Worm (Caenorhabditis elegans) whole organism, L2 larva: Measurements from ENCODE around the gene sea-2.

ENCODE experiments used
- aly-2 ChIP-seq: fragments of 150-350 bp; optimal IDR thresholded peaks from 2 replicates; lab custom pipeline; 2014; ENCODE audit warnings: missing biosample characterization, missing genetic modification characterization
- ama-1 ChIP-seq: fragments of 150-350 bp; optimal IDR thresholded peaks from 2 replicates; lab custom pipeline; 2018; ENCODE audit warnings: inconsistent platforms
- blmp-1 ChIP-seq: sonication (generic microtip); optimal IDR thresholded peaks from 2 replicates; lab custom pipeline; 2017; ENCODE audit warnings: missing genetic modification characterization, mild to moderate bottlenecking, missing compliant biosample characterization, antibody characterized with exemption, moderate library complexity; ENCODE audit not compliant: insufficient read depth
- ceh-16 ChIP-seq: fragments of 150-350 bp; optimal IDR thresholded peaks from 2 replicates; lab custom pipeline; 2014; ENCODE audit warnings: missing biosample characterization, missing genetic modification characterization
- dmd-4 ChIP-seq: sonication (generic microtip); optimal IDR thresholded peaks from 2 replicates; lab custom pipeline; 2017; ENCODE audit warnings: missing biosample characterization, missing genetic modification characterization
- elt-3 ChIP-seq: sonication (generic microtip); optimal IDR thresholded peaks from 2 replicates; lab custom pipeline; 2017; ENCODE audit warnings: missing biosample characterization, missing genetic modification characterization
- lin-11 ChIP-seq: fragments of 150-350 bp; sonication (generic microtip); optimal IDR thresholded peaks from 2 replicates; lab custom pipeline; 2014; ENCODE audit warnings: missing biosample characterization, missing genetic modification characterization, inconsistent platforms, mixed read lengths
- lsy-2 ChIP-seq, 2 experiments: fragments of 150-350 bp in 1 of 2; sonication (generic microtip) in 1 of 2; optimal IDR thresholded peaks; 2 replicates each; lab custom pipeline; 2014 to 2017; ENCODE audit warnings: missing biosample characterization in 2 of 2, missing genetic modification characterization in 2 of 2
- mdl-1 ChIP-seq, 2 experiments: fragments of 150-350 bp in 1 of 2; sonication (generic microtip) in 1 of 2; optimal IDR thresholded peaks; 2 replicates each; lab custom pipeline; 2017; ENCODE audit warnings: missing biosample characterization in 2 of 2, missing genetic modification characterization in 2 of 2
- nhr-11 ChIP-seq: fragments of 150-350 bp; optimal IDR thresholded peaks from 2 replicates; lab custom pipeline; 2014; ENCODE audit warnings: missing biosample characterization, missing genetic modification characterization
- nhr-12 ChIP-seq: fragments of 150-350 bp; optimal IDR thresholded peaks from 2 replicates; lab custom pipeline; 2014; ENCODE audit warnings: missing biosample characterization, missing genetic modification characterization
- nhr-23 ChIP-seq: fragments of 150-350 bp; optimal IDR thresholded peaks from 2 replicates; lab custom pipeline; 2014; ENCODE audit warnings: missing biosample characterization, missing genetic modification reagents, missing genetic modification characterization
- nhr-237 ChIP-seq: fragments of 150-350 bp; optimal IDR thresholded peaks from 2 replicates; lab custom pipeline; 2014; ENCODE audit warnings: missing biosample characterization, missing genetic modification characterization
- nhr-6 ChIP-seq: fragments of 150-350 bp; optimal IDR thresholded peaks from 2 replicates; lab custom pipeline; 2014; ENCODE audit warnings: missing biosample characterization, missing genetic modification characterization
- sem-4 ChIP-seq: fragments of 150-350 bp; optimal IDR thresholded peaks from 2 replicates; lab custom pipeline; 2014; ENCODE audit warnings: missing biosample characterization, missing genetic modification reagents, missing genetic modification characterization
- sma-9 ChIP-seq, 2 experiments: fragments of 150-350 bp in 1 of 2; sonication (generic microtip) in 1 of 2; optimal IDR thresholded peaks; 2 replicates each; lab custom pipeline; 2014 to 2016; ENCODE audit warnings: missing genetic modification characterization in 2 of 2, mild to moderate bottlenecking in 1 of 2, missing biosample characterization in 1 of 2, missing compliant biosample characterization in 1 of 2, missing genetic modification reagents in 1 of 2, moderate library complexity in 1 of 2
- ztf-1 ChIP-seq: fragments of 200-800 bp; sonication (Bioruptor generic); conservative IDR thresholded peaks from 2 replicates; pipeline ENCODE4 v1.3.6; 2022; ENCODE audit warnings: missing genetic modification characterization, missing compliant biosample characterization

sea-2 gene

DNA sequence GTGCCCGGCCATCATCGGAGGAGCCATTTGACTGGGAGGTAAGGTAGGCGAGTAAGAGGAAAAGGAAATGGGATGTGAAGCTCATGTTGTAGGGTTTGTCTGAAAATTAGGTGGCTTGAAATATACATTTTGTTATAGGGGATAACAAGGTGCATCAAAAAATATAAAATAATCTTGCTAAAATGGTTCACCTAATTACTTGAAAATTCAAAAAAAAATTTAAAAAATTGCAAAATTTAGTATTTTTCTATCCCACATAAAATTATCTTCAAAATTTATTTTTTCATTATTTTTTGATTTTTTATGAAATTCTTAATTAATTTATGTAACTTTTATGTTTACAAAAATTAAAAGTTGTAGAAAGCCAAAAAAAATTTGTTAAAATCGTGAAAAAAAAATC is 68.4 kb downstream of the sea-2 start, which contains the start of gene K07D4.6:
K07D4.6 (minus strand) TSS at position 101 of the 400 bp plus-strand sequence.
- no peak for TF ChIP-seq nhr-11 (tag; lab: Kevin White, UChicago)
- no peak for TF ChIP-seq ceh-16 (tag; lab: Kevin White, UChicago)
- TF ChIP-seq ztf-1, result no peak
- TF ChIP-seq mdl-1 (tag; optimal IDR thresholded peaks at IDR 0.05; lab: Kevin White, UChicago), result no peak
- TF ChIP-seq nhr-23 (tag; lab: Kevin White, UChicago), result no peak
- no peak for TF ChIP-seq aly-2
- TF ChIP-seq lsy-2 (tag; optimal IDR thresholded peaks at IDR 0.05; lab: Kevin White, UChicago), result no peak
- no peak for TF ChIP-seq sma-9 (GFP tag; optimal IDR thresholded peaks at IDR 0.05; lab: Kevin White, UChicago)
- no peak for TF ChIP-seq sma-9 (tag; optimal IDR thresholded peaks at IDR 0.05; lab: Kevin White, UChicago)
- TF ChIP-seq dmd-4 (tag; lab: Kevin White, UChicago), result no peak
- TF ChIP-seq sem-4 (tag; lab: Kevin White, UChicago), result no peak
- TF ChIP-seq nhr-237 (tag; lab: Kevin White, UChicago), result no peak
- TF ChIP-seq lin-11 (tag; lab: Kevin White, UChicago), result no peak
- TF ChIP-seq ama-1 (lab: Kevin White, UChicago), result no peak
- TF ChIP-seq nhr-6 (tag; lab: Kevin White, UChicago), result no peak
- TF ChIP-seq blmp-1 (tag; lab: Kevin White, UChicago), result no peak
- no peak for TF ChIP-seq nhr-12 (tag; lab: Kevin White, UChicago)
- TF ChIP-seq elt-3 (tag; lab: Kevin White, UChicago), result no peak
